Worm (Caenorhabditis elegans) whole organism, young adult: Measurements from ENCODE around the gene srab-18.

ENCODE experiments used
- B0336.3 ChIP-seq: fragments of 200-800 bp; sonication (Bioruptor generic); IDR thresholded peaks from 2 replicates; pipeline ENCODE4 v1.3.6; 2022; ENCODE audit warnings: missing genetic modification characterization, missing compliant biosample characterization
- ceh-27 ChIP-seq: fragments of 200-800 bp; sonication (Bioruptor generic); optimal IDR thresholded peaks from 2 replicates; lab custom pipeline; 2018; ENCODE audit warnings: mild to moderate bottlenecking, missing genetic modification characterization, moderate library complexity, missing compliant biosample characterization
- ekl-4 ChIP-seq: fragments of 200-800 bp; sonication (Bioruptor generic); IDR thresholded peaks from 2 replicates; pipeline ENCODE4 v1.3.6; 2022; ENCODE audit warnings: missing genetic modification reagents, missing genetic modification characterization, missing compliant biosample characterization
- ets-4 ChIP-seq: fragments of 200-800 bp; sonication (Bioruptor generic); optimal IDR thresholded peaks from 2 replicates; lab custom pipeline; 2018; ENCODE audit warnings: mild to moderate bottlenecking, missing genetic modification characterization, missing compliant biosample characterization
- pha-4 ChIP-seq: fragments of 150-350 bp; sonication (generic microtip); optimal IDR thresholded peaks from 2 replicates; lab custom pipeline; 2014; ENCODE audit warnings: missing biosample characterization, missing genetic modification reagents, missing genetic modification characterization
- snpc-4 ChIP-seq, 5 experiments: fragments of 150-350 bp in 1 of 5; sonication (generic microtip) in 4 of 5; optimal IDR thresholded peaks; 2 replicates each; lab custom pipeline; 2014 to 2018; ENCODE audit warnings: missing genetic modification characterization in 5 of 5, missing biosample characterization in 3 of 5, antibody characterized with exemption in 2 of 5, mild to moderate bottlenecking in 2 of 5, missing compliant biosample characterization in 2 of 5, missing genotype in 2 of 5, moderate library complexity in 2 of 5, missing genetic modification reagents in 1 of 5
- unc-62 ChIP-seq: fragments of 150-350 bp; optimal IDR thresholded peaks from 2 replicates; lab custom pipeline; 2014; ENCODE audit warnings: missing biosample characterization, missing genetic modification reagents, missing genetic modification characterization
- ztf-22 ChIP-seq: fragments of 200-800 bp; sonication (Bioruptor generic); optimal IDR thresholded peaks from 2 replicates; lab custom pipeline; 2018; ENCODE audit warnings: mild to moderate bottlenecking, missing genetic modification characterization, moderate library complexity, missing compliant biosample characterization

DNA sequence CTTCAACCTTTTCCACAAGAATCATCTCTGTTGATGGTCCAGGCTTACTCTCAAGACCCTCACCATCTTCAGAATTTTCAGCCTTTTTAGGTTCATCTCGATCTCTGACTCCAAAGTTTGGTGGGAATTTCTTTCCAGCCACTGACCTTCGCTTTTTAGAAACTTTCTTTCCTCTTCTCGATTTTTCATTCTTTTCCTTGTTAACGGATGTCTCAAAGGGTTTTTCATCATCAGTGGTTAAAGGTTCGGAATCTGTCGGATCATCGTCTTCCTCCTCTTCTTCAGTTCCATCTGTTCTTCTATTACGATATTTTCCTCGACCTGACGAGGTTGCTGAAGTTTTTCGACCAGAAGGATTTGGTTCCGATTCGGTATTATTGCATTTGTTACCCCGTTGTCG lies 22.7 kb downstream of the srab-18 start:
- TF ChIP-seq snpc-4 (GFP tag; optimal IDR thresholded peaks at IDR 0.05; lab: Kevin White, UChicago) (no peak), snpc-4 (tag; optimal IDR thresholded peaks at IDR 0.05; lab: Kevin White, UChicago) (no peak), B0336.3 (GFP tag; lab: Robert Waterston, UW) (no peak), ekl-4 (GFP tag; lab: Robert Waterston, UW) (no peak), ceh-27 (GFP tag; lab: Kevin White, UChicago) (no peak), ets-4 (GFP tag; lab: Kevin White, UChicago) (no peak), ztf-22 (GFP tag; lab: Kevin White, UChicago) (no peak), unc-62 (GFP tag; lab: Kevin White, UChicago) (no peak), pha-4 (tag; lab: Kevin White, UChicago) (no peak)
